Fruit fly (Drosophila melanogaster): ENCODE measurements around the gene nmd.

DNA sequence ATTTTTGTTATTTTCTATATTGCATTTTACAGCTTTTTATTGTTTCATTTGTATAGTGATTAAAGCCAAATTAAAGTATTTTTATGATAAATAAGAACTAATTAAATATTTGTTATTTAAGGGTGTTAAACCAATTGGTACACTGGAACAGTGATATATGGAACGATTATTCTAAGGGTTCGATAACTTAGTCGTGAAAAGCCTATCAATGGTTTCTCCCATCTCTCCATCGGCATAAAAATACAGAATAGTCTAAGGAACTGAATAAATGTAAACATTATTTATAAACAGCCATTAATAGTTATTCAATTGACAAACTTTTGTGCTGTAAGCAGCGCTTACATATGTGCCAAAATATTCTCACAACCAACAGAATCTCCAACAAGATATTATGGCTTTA, 38.6 kb downstream of the nmd start, which contains the start of gene Mob3:
- TF ChIP-seq CTCF (optimal IDR thresholded peaks at IDR 0.05), result no peak
- no peak for TF ChIP-seq CG8478 (optimal IDR thresholded peaks at IDR 0.05)

Measured in S2 (cell line).